Worm (Caenorhabditis elegans): Measurements from ENCODE around the gene T05A8.3.

DNA sequence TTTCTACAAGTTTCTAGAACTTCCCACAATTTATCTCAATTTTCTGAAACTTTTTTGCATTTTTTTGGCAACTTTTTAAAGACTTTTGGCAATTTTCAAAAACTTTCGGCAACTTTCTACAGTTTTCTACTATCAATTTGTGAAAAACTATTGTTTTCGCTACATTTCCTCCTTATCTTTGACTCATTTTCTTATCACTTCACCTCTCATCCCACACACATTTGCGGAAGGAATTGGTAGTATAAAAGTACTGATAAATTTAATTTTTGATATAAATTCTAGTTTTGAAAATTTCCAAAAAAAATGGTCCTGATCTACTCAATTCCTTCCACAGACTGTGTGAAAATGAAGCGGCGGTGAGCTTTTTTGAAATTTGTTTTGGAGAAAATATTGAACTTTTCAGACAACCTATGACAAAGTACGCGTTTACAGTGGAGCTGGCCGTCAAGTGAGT, 32.4 kb upstream of the T05A8.3 start, which contains the start of gene F29A7.4:
- TF ChIP-seq unc-62 (GFP tag; optimal IDR thresholded peaks at IDR 0.05) (no peak), nhr-11 (tag; optimal IDR thresholded peaks at IDR 0.05) (no peak), ama-1 (optimal IDR thresholded peaks at IDR 0.05) (no peak), fkh-10 (GFP tag; optimal IDR thresholded peaks at IDR 0.05) (no peak), pqm-1 (tag; optimal IDR thresholded peaks at IDR 0.05) (peak; percentile 58), elt-3 (tag; optimal IDR thresholded peaks at IDR 0.05) (no peak), nhr-25 (tag; optimal IDR thresholded peaks at IDR 0.05) (no peak)

Data from whole organism, L3 larva.